Fruit fly (Drosophila melanogaster): ENCODE data around the gene CG13458.

Gene CG13458

DNA sequence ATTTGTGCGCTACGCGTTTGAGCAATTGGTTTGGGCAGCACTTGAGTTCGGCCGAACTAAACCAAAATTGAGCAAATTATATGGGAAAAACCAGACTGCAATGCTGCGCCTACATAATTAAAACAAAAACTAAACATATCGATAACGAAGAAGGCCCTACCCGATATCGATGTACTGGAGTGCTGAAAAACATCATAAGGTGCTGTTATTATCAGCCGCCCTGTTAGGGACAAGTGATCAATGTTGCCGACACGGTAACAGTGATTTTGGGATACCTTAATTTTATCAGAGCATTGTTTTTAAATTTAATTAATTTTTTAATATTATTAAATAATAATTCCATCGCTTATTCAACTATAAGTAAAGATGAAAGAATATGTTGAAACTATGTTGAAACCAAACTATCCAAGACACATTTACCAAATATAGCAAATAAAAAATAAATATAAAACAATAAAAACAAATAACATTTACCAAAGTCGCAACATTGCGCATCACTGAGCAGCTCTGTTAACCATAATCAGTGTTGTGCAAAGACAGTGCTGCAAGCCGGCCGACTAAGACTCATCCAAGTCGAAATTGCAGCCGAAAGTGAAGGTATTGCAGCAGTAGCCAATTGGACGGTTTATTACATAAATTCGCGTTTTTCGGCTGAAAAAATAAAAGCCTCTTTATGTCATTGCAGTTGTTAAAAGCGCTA, 18.6 kb upstream of the CG13458 start, which contains the start of the genes sstn, Plp and GlyRS (continued):
- TF ChIP-seq CG7839 (tag; optimal IDR thresholded peaks at IDR 0.05): peak; percentile 57
- TF ChIP-seq sob (GFP tag; IDR thresholded peaks at IDR 0.05): no peak
- TF ChIP-seq inv (GFP tag; IDR thresholded peaks at IDR 0.05; ENCODE audit: partially characterized antibody): peak; percentile 49
- TF ChIP-seq slbo (GFP tag; IDR thresholded peaks at IDR 0.05): peak; percentile 19; the same call in 1 of the 2 replicates
- no peak for TF ChIP-seq HLH54F (GFP tag; optimal IDR thresholded peaks at IDR 0.05)
- peak; percentile 75 for TF ChIP-seq CG11504 (tag; optimal IDR thresholded peaks at IDR 0.05)
- TF ChIP-seq ind (GFP tag; optimal IDR thresholded peaks at IDR 0.05): peak; percentile 48
- peak in 1 of 2 experiments; percentile 12 for TF ChIP-seq Trl (optimal IDR thresholded peaks at IDR 0.05)
- TF ChIP-seq Trl (GFP tag; optimal IDR thresholded peaks at IDR 0.05): no peak
- TF ChIP-seq CG3995 (GFP tag; optimal IDR thresholded peaks at IDR 0.05): peak; percentile 98
- peak; percentile 39; the same call in 1 of the 3 replicates for TF ChIP-seq CG7963 (GFP tag; IDR thresholded peaks at IDR 0.05; ENCODE audit: partially characterized antibody)
- TF ChIP-seq ase (GFP tag; IDR thresholded peaks at IDR 0.05): no peak
- no peak for TF ChIP-seq CG31224 (GFP tag; IDR thresholded peaks at IDR 0.05)
- no peak for TF ChIP-seq Aef1 (GFP tag; IDR thresholded peaks at IDR 0.05)
- TF ChIP-seq CG15514 (GFP tag; optimal IDR thresholded peaks at IDR 0.05): peak; percentile 40
- TF ChIP-seq Dek (tag; optimal IDR thresholded peaks at IDR 0.05): peak; percentile 24
- peak; percentile 7 for TF ChIP-seq CG10431 (GFP tag; optimal IDR thresholded peaks at IDR 0.05)
- TF ChIP-seq CG15479 (GFP tag; optimal IDR thresholded peaks at IDR 0.05): peak; percentile 90
- peak; percentile 57 for TF ChIP-seq NfI (GFP tag; optimal IDR thresholded peaks at IDR 0.05)
- peak; percentile 51 for TF ChIP-seq pzg (GFP tag; optimal IDR thresholded peaks at IDR 0.05)
- peak; percentile 35 for TF ChIP-seq Oli (tag; optimal IDR thresholded peaks at IDR 0.05)
- TF ChIP-seq sisA (GFP tag; IDR thresholded peaks at IDR 0.05): no peak
- TF ChIP-seq CG33557 (GFP tag; optimal IDR thresholded peaks at IDR 0.05): peak; percentile 58
- TF ChIP-seq CG2712 (tag; optimal IDR thresholded peaks at IDR 0.05): peak; percentile 72
- TF ChIP-seq Gug (GFP tag; IDR thresholded peaks at IDR 0.05): no peak
- peak; percentile 95 for TF ChIP-seq Sry-β (GFP tag; optimal IDR thresholded peaks at IDR 0.05)
- TF ChIP-seq ham (GFP tag; IDR thresholded peaks at IDR 0.05): no peak

DNA sequence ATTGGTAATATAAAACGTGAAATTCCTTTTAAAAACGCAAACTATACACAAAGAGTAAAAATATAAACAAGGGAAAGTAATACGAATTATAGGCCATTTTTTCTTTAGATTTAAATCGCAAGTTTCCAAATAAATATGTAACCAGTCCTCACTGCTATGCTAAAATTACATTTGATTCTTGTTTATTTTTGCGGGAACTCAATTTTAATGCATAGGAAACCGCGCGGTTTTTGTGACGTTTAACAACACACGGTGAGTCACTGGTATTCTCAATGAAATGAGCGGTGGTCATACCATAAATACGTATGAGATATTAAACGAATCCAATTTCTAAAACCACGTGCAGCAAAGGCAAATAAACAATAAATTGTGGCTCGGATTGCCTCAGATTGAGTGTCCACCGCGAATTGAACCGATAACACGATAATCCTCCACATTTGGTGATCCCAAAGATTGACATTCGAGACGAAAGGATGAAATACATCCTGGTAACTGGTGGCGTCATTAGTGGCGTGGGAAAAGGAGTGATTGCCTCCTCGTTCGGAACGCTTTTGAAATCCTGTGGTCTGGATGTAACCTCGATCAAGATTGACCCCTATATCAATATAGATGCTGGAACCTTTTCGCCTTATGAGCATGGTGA, 15.4 kb upstream of the CG13458 start, which contains the start of gene Ctps:
TSS of gene Ctps (plus strand) at position 37 of the 643 bp plus-strand sequence.
- no peak for TF ChIP-seq ATbp (GFP tag; optimal IDR thresholded peaks at IDR 0.05)
- peak; percentile 2 for TF ChIP-seq phol (tag; optimal IDR thresholded peaks at IDR 0.05)
- TF ChIP-seq NfI (GFP tag; optimal IDR thresholded peaks at IDR 0.05): peak; percentile 45
- peak; percentile 27 for TF ChIP-seq Fer1 (GFP tag; optimal IDR thresholded peaks at IDR 0.05)
- TF ChIP-seq Hr51 (GFP tag; optimal IDR thresholded peaks at IDR 0.05): peak in 1 of 2 experiments; percentile 15
- peak; percentile 10 for TF ChIP-seq Sox100B (GFP tag; optimal IDR thresholded peaks at IDR 0.05)
- TF ChIP-seq CG43689 (GFP tag; IDR thresholded peaks at IDR 0.05): no peak
- no peak for TF ChIP-seq so (GFP tag; IDR thresholded peaks at IDR 0.05)
- no peak for TF ChIP-seq CG13424 (tag; optimal IDR thresholded peaks at IDR 0.05)
- TF ChIP-seq tx (GFP tag; optimal IDR thresholded peaks at IDR 0.05): no peak
- TF ChIP-seq CG9817 (tag; optimal IDR thresholded peaks at IDR 0.05): no peak
- TF ChIP-seq CG12219 (GFP tag; optimal IDR thresholded peaks at IDR 0.05): no peak
- TF ChIP-seq Lhr (GFP tag; optimal IDR thresholded peaks at IDR 0.05): no peak
- no peak for TF ChIP-seq Poxn (GFP tag; IDR thresholded peaks at IDR 0.05)
- no peak for TF ChIP-seq CG12071 (GFP tag; optimal IDR thresholded peaks at IDR 0.05)
- no peak for TF ChIP-seq sima (GFP tag; optimal IDR thresholded peaks at IDR 0.05)
- peak; percentile 25 for TF ChIP-seq HmgZ (tag; optimal IDR thresholded peaks at IDR 0.05)
- TF ChIP-seq tll (GFP tag; optimal IDR thresholded peaks at IDR 0.05): no peak
- no peak for TF ChIP-seq abd-A (tag; optimal IDR thresholded peaks at IDR 0.05)
- no peak for TF ChIP-seq crp (GFP tag; optimal IDR thresholded peaks at IDR 0.05)
- no peak for TF ChIP-seq al (GFP tag; IDR thresholded peaks at IDR 0.05)
- no peak for TF ChIP-seq NK7.1 (GFP tag; optimal IDR thresholded peaks at IDR 0.05)
- no peak for TF ChIP-seq CG8478 (optimal IDR thresholded peaks at IDR 0.05)

All from whole organism, embryonic.